Worm (Caenorhabditis elegans) whole organism, young adult: Measurements from ENCODE around the gene W09G10.9.

Experiments used
- B0019.2 ChIP-seq: fragments of 200-800 bp; sonication (Bioruptor generic); conservative IDR thresholded peaks from 2 replicates; pipeline ENCODE4 v1.3.6; 2022; ENCODE audit warnings: missing genetic modification reagents, missing genetic modification characterization, missing compliant biosample characterization
- F37B4.10 ChIP-seq: fragments of 200-800 bp; sonication (Bioruptor generic); IDR thresholded peaks from 2 replicates; pipeline ENCODE4 v1.3.6; 2022; ENCODE audit warnings: missing genetic modification characterization, missing compliant biosample characterization
- attf-6 ChIP-seq: fragments of 200-800 bp; sonication (Bioruptor generic); IDR thresholded peaks from 2 replicates; pipeline ENCODE4 v1.3.6; 2022; ENCODE audit warnings: missing genetic modification reagents, missing genetic modification characterization, missing compliant biosample characterization
- bed-1 ChIP-seq: fragments of 200-800 bp; sonication (Bioruptor generic); IDR thresholded peaks from 2 replicates; pipeline ENCODE4 v1.3.6; 2022; ENCODE audit warnings: missing genetic modification reagents, missing genetic modification characterization, missing compliant biosample characterization
- bed-2 ChIP-seq: fragments of 200-800 bp; sonication (Bioruptor generic); IDR thresholded peaks from 2 replicates; pipeline ENCODE4 v1.3.6; 2022; ENCODE audit warnings: missing genetic modification reagents, missing genetic modification characterization, missing compliant biosample characterization
- hsf-1 ChIP-seq: fragments of 200-800 bp; sonication (Bioruptor generic); IDR thresholded peaks from 2 replicates; pipeline ENCODE4 v1.3.6; 2022; ENCODE audit warnings: missing genetic modification reagents, missing genetic modification characterization, missing compliant biosample characterization
- lag-1 ChIP-seq: fragments of 200-800 bp; sonication (Bioruptor generic); IDR thresholded peaks from 2 replicates; pipeline ENCODE4 v1.3.6; 2022; ENCODE audit warnings: missing genetic modification reagents, missing genetic modification characterization, missing compliant biosample characterization
- snpc-4 ChIP-seq, 5 experiments: fragments of 150-350 bp in 1 of 5; sonication (generic microtip) in 4 of 5; optimal IDR thresholded peaks; 2 replicates each; lab custom pipeline; 2014 to 2018; ENCODE audit warnings: missing genetic modification characterization in 5 of 5, missing biosample characterization in 3 of 5, antibody characterized with exemption in 2 of 5, mild to moderate bottlenecking in 2 of 5, missing compliant biosample characterization in 2 of 5, missing genotype in 2 of 5, moderate library complexity in 2 of 5, missing genetic modification reagents in 1 of 5
- tbx-9 ChIP-seq: sonication (generic microtip); optimal IDR thresholded peaks from 2 replicates; lab custom pipeline; 2016; ENCODE audit warnings: borderline replicate concordance, missing genetic modification characterization, inconsistent platforms, missing compliant biosample characterization
- ztf-18 ChIP-seq: sonication (generic microtip); optimal IDR thresholded peaks from 2 replicates; lab custom pipeline; 2016; ENCODE audit warnings: missing genotype, mild to moderate bottlenecking, missing genetic modification characterization, missing compliant biosample characterization

DNA sequence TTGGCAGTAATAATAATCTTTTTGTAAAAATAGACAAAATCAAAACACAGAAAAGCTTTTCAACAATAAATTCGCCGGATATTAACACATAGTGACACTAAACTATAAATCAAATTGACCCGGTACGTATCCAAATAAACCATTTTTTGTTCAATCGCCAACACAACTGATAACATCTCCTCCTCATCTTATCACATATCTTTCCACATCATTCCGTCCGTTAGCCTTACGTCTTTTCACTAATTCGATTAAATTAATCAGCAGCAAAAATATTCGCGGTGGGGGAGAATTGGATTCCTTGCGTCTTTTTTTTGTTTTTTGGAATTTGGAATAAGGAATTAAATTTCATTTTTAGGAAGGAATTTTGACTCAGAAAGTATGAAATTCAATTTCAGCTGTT is 35.0 kb downstream of the W09G10.9 start:
- no peak for TF ChIP-seq ztf-18 (tag; lab: Kevin White, UChicago)
- no peak for TF ChIP-seq tbx-9
- TF ChIP-seq lag-1 (GFP tag; lab: Robert Waterston, UW): no peak
- no peak for TF ChIP-seq hsf-1 (GFP tag; lab: Robert Waterston, UW)
- no peak for TF ChIP-seq bed-1 (GFP tag; lab: Robert Waterston, UW)
- no peak for TF ChIP-seq bed-2 (GFP tag; lab: Robert Waterston, UW)
- TF ChIP-seq snpc-4 (GFP tag; optimal IDR thresholded peaks at IDR 0.05; lab: Kevin White, UChicago): no peak
- no peak for TF ChIP-seq snpc-4 (tag; optimal IDR thresholded peaks at IDR 0.05; lab: Kevin White, UChicago)
- no peak for TF ChIP-seq F37B4.10 (GFP tag; lab: Robert Waterston, UW)
- TF ChIP-seq B0019.2: no peak
- no peak for TF ChIP-seq attf-6 (GFP tag; lab: Robert Waterston, UW)
